Fruit fly (Drosophila melanogaster) whole organism, prepupa: Measurements from ENCODE around the gene PAN3.
A peak's percentile ranks its signal among the peaks of the same experiment; 100 is the strongest.

Experiments used
- Blimp-1 ChIP-seq: fragments of 200-800 bp; sonication (Bioruptor generic); optimal IDR thresholded peaks from 3 replicates; lab custom pipeline; 2017; ENCODE audit warnings: missing biosample characterization, missing genetic modification characterization, mild to moderate bottlenecking, moderate library complexity, missing genetic modification reagents
- CG10669 ChIP-seq: fragments of 200-800 bp; sonication (Bioruptor generic); optimal IDR thresholded peaks from 3 replicates; lab custom pipeline; 2018; ENCODE audit warnings: missing biosample characterization, mild to moderate bottlenecking, missing genetic modification characterization, moderate library complexity
- CG11294 ChIP-seq: fragments of 200-800 bp; sonication (Bioruptor generic); IDR thresholded peaks from 2 replicates; pipeline ENCODE4 v1.3.6; 2022; ENCODE audit warnings: missing biosample characterization, missing genetic modification characterization
- CG11762 ChIP-seq: fragments of 200-800 bp; sonication (Bioruptor generic); optimal IDR thresholded peaks from 3 replicates; lab custom pipeline; 2016; ENCODE audit warnings: missing biosample characterization, missing genetic modification characterization; ENCODE audit not compliant: insufficient read depth
- CG15336 ChIP-seq: fragments of 200-800 bp; sonication (Bioruptor generic); IDR thresholded peaks from 2 replicates; pipeline ENCODE4 v1.3.6; 2022; ENCODE audit warnings: missing biosample characterization, missing genetic modification characterization
- CG1621 ChIP-seq: fragments of 200-800 bp; sonication (Bioruptor generic); optimal IDR thresholded peaks from 3 replicates; lab custom pipeline; 2018; ENCODE audit warnings: missing biosample characterization, mild to moderate bottlenecking, missing genetic modification characterization
- CG16779 ChIP-seq: fragments of 200-800 bp; sonication (Bioruptor generic); optimal IDR thresholded peaks from 3 replicates; lab custom pipeline; 2017; ENCODE audit warnings: missing biosample characterization, mild to moderate bottlenecking, missing genetic modification characterization
- CG31627 ChIP-seq: fragments of 200-800 bp; sonication (Bioruptor generic); optimal IDR thresholded peaks from 3 replicates; lab custom pipeline; 2016; ENCODE audit warnings: missing biosample characterization, missing genetic modification characterization
- CG32006 ChIP-seq: fragments of 200-800 bp; sonication (Bioruptor generic); optimal IDR thresholded peaks from 3 replicates; lab custom pipeline; 2017; ENCODE audit warnings: missing biosample characterization, mild to moderate bottlenecking, missing genetic modification characterization
- CG3919 ChIP-seq: fragments of 200-800 bp; sonication (Bioruptor generic); optimal IDR thresholded peaks from 3 replicates; lab custom pipeline; 2016; ENCODE audit warnings: missing biosample characterization, missing genetic modification characterization
- CG4318 ChIP-seq: fragments of 200-800 bp; sonication (Bioruptor generic); optimal IDR thresholded peaks from 3 replicates; lab custom pipeline; 2017; ENCODE audit warnings: missing biosample characterization, mild to moderate bottlenecking, missing genetic modification characterization
- CG6163 ChIP-seq: fragments of 200-800 bp; sonication (Bioruptor generic); IDR thresholded peaks from 3 replicates; pipeline ENCODE4 v1.3.6; 2022; ENCODE audit warnings: missing biosample characterization, missing genetic modification characterization
- CG6854 ChIP-seq: fragments of 200-800 bp; sonication (Bioruptor generic); optimal IDR thresholded peaks from 2 replicates; lab custom pipeline; 2017; ENCODE audit warnings: missing biosample characterization, mild to moderate bottlenecking, missing genetic modification characterization
- CG7368 ChIP-seq: fragments of 200-800 bp; sonication (Bioruptor generic); optimal IDR thresholded peaks from 3 replicates; lab custom pipeline; 2016; ENCODE audit warnings: missing biosample characterization, missing genetic modification characterization
- CG8119 ChIP-seq: fragments of 200-800 bp; sonication (Bioruptor generic); IDR thresholded peaks from 3 replicates; pipeline ENCODE4 v1.3.6; 2022; ENCODE audit warnings: missing biosample characterization, missing genetic modification characterization
- CG8319 ChIP-seq: fragments of 200-800 bp; sonication (Bioruptor generic); optimal IDR thresholded peaks from 3 replicates; lab custom pipeline; 2016; ENCODE audit warnings: missing biosample characterization, missing genetic modification characterization
- Eip78C ChIP-seq: fragments of 200-800 bp; sonication (Bioruptor generic); peaks from one replicate; lab custom pipeline; 2016; ENCODE audit warnings: missing biosample characterization, missing genetic modification characterization
- Eip93F ChIP-seq: fragments of 200-800 bp; sonication (Bioruptor generic); optimal IDR thresholded peaks from 2 replicates; lab custom pipeline; 2016; ENCODE audit warnings: missing biosample characterization, mild to moderate bottlenecking, missing genetic modification characterization
- Ets21C ChIP-seq: fragments of 200-800 bp; sonication (Bioruptor generic); optimal IDR thresholded peaks from 3 replicates; lab custom pipeline; 2016; ENCODE audit warnings: missing biosample characterization, missing genetic modification characterization
- Ets96B ChIP-seq: fragments of 200-800 bp; optimal IDR thresholded peaks from 2 replicates; lab custom pipeline; 2019; ENCODE audit warnings: missing biosample characterization, mild to moderate bottlenecking, missing genetic modification characterization, moderate library complexity
- Gug ChIP-seq: fragments of 200-800 bp; sonication (Bioruptor generic); IDR thresholded peaks from 2 replicates; pipeline ENCODE4 v1.3.6; 2022; ENCODE audit warnings: missing biosample characterization, missing genetic modification characterization
- Hr38 ChIP-seq: sonication (Bioruptor generic); optimal IDR thresholded peaks from 2 replicates; lab custom pipeline; 2016; ENCODE audit warnings: missing biosample characterization, missing genetic modification characterization
- Hr39 ChIP-seq: fragments of 200-800 bp; sonication (Bioruptor generic); optimal IDR thresholded peaks from 2 replicates; lab custom pipeline; 2016; ENCODE audit warnings: missing biosample characterization, missing genetic modification characterization
- Hr4 ChIP-seq: fragments of 200-800 bp; sonication (Bioruptor generic); optimal IDR thresholded peaks from 3 replicates; lab custom pipeline; 2016; ENCODE audit warnings: missing biosample characterization, missing genetic modification characterization
- OdsH ChIP-seq: fragments of 200-800 bp; sonication (Bioruptor generic); optimal IDR thresholded peaks from 3 replicates; lab custom pipeline; 2016; ENCODE audit warnings: missing biosample characterization, missing genetic modification characterization
- Smox ChIP-seq: fragments of 200-800 bp; sonication (Bioruptor generic); optimal IDR thresholded peaks from 3 replicates; lab custom pipeline; 2016; ENCODE audit warnings: missing biosample characterization, missing genetic modification characterization
- Sox102F ChIP-seq: fragments of 200-800 bp; sonication (Bioruptor generic); optimal IDR thresholded peaks from 2 replicates; lab custom pipeline; 2016; ENCODE audit warnings: missing biosample characterization, mild to moderate bottlenecking, missing genetic modification characterization
- achi ChIP-seq: fragments of 200-800 bp; sonication (Bioruptor generic); optimal IDR thresholded peaks from 3 replicates; lab custom pipeline; 2016; ENCODE audit warnings: missing biosample characterization, missing genetic modification characterization
- cyc ChIP-seq: fragments of 200-800 bp; sonication (Bioruptor generic); optimal IDR thresholded peaks from 3 replicates; lab custom pipeline; 2016; ENCODE audit warnings: missing biosample characterization, missing genetic modification characterization
- dac ChIP-seq: fragments of 200-800 bp; sonication (Bioruptor generic); optimal IDR thresholded peaks from 2 replicates; lab custom pipeline; 2017; ENCODE audit warnings: missing biosample characterization, mild to moderate bottlenecking, missing genetic modification characterization
- dsx ChIP-seq: fragments of 200-800 bp; optimal IDR thresholded peaks from 3 replicates; lab custom pipeline; 2019; ENCODE audit warnings: missing biosample characterization, mild to moderate bottlenecking, missing genetic modification characterization, moderate library complexity; ENCODE audit not compliant: poor library complexity, severe bottlenecking
- eg ChIP-seq: fragments of 200-800 bp; sonication (Bioruptor generic); IDR thresholded peaks from 3 replicates; pipeline ENCODE4 v1.3.6; 2022; ENCODE audit warnings: missing biosample characterization, missing genetic modification characterization
- esn ChIP-seq: fragments of 200-800 bp; sonication (Bioruptor generic); optimal IDR thresholded peaks from 2 replicates; lab custom pipeline; 2016; ENCODE audit warnings: missing biosample characterization, mild to moderate bottlenecking, missing genetic modification characterization, moderate library complexity
- fd59A ChIP-seq: fragments of 200-800 bp; sonication (Bioruptor generic); optimal IDR thresholded peaks from 2 replicates; lab custom pipeline; 2017; ENCODE audit warnings: missing biosample characterization, mild to moderate bottlenecking, missing genetic modification characterization, missing genetic modification reagents
- fkh ChIP-seq: fragments of 200-800 bp; sonication (Bioruptor generic); optimal IDR thresholded peaks from 3 replicates; lab custom pipeline; 2017; ENCODE audit warnings: missing biosample characterization, mild to moderate bottlenecking, missing genetic modification characterization, moderate library complexity
- lz ChIP-seq: fragments of 200-800 bp; sonication (Bioruptor generic); optimal IDR thresholded peaks from 3 replicates; lab custom pipeline; 2016; ENCODE audit warnings: missing biosample characterization, missing genetic modification characterization
- pdm3 ChIP-seq: fragments of 200-800 bp; sonication (Bioruptor generic); optimal IDR thresholded peaks from 3 replicates; lab custom pipeline; 2016; ENCODE audit warnings: missing biosample characterization, missing genetic modification characterization
- spab ChIP-seq: fragments of 200-800 bp; sonication (Bioruptor generic); optimal IDR thresholded peaks from 2 replicates; lab custom pipeline; 2017; ENCODE audit warnings: missing biosample characterization, mild to moderate bottlenecking, missing genetic modification characterization, missing genetic modification reagents
- ss ChIP-seq, 2 experiments: fragments of 200-800 bp; sonication (Bioruptor generic); optimal IDR thresholded peaks; 2 replicates in 1 of 2; 3 replicates in 1 of 2; lab custom pipeline; 2017 to 2018; ENCODE audit warnings: mild to moderate bottlenecking in 2 of 2, missing biosample characterization in 2 of 2, missing genetic modification characterization in 2 of 2, moderate library complexity in 1 of 2
- svp ChIP-seq: fragments of 200-800 bp; sonication (Bioruptor generic); peaks from one replicate; lab custom pipeline; 2016; ENCODE audit warnings: missing biosample characterization, missing genetic modification characterization
- topi ChIP-seq: fragments of 200-800 bp; sonication (Bioruptor generic); optimal IDR thresholded peaks from 3 replicates; lab custom pipeline; 2016; ENCODE audit warnings: missing biosample characterization, missing genetic modification characterization
- vri ChIP-seq: fragments of 200-800 bp; sonication (Bioruptor generic); optimal IDR thresholded peaks from 3 replicates; lab custom pipeline; 2016; ENCODE audit warnings: missing biosample characterization, mild to moderate bottlenecking, missing genetic modification characterization

Gene PAN3

dm6 chr3L:3036951-3037586 is 33.9 kb upstream of the PAN3 start (continued):
- TF ChIP-seq Ets96B (tag; lab: Kevin White, UChicago) (no peak), topi (peak; percentile 54), Sox102F (GFP tag; lab: Kevin White, UChicago) (peak; percentile 52), lz (peak; percentile 53), CG3919 (GFP tag; lab: Kevin White, UChicago) (peak; percentile 39), esn (GFP tag; lab: Kevin White, UChicago) (peak; percentile 53), Eip93F (GFP tag; lab: Kevin White, UChicago) (peak; percentile 66), OdsH (GFP tag; lab: Kevin White, UChicago) (peak; percentile 39), CG7368 (peak; percentile 3)

dm6 chr3L:3037822-3038563 is 32.9 kb upstream of the PAN3 start:
- TF ChIP-seq Ets21C (GFP tag; lab: Kevin White, UChicago) (no peak), Eip93F (GFP tag; lab: Kevin White, UChicago) (no peak), CG11762 (no peak), Sox102F (GFP tag; lab: Kevin White, UChicago) (no peak), Gug (GFP tag; lab: Robert Waterston, UW) (peak; percentile 31; the same call in 1 of the 2 replicates), ss (GFP tag; optimal IDR thresholded peaks at IDR 0.05; lab: Kevin White, UChicago) (no peak), CG1621 (tag; lab: Kevin White, UChicago) (no peak), CG11294 (GFP tag; lab: Robert Waterston, UW) (peak; percentile 53; the same call in 1 of the 2 replicates), fkh (GFP tag; lab: Kevin White, UChicago) (no peak), Smox (GFP tag; lab: Kevin White, UChicago) (no peak), svp (GFP tag; lab: Kevin White, UChicago) (peak; percentile 87), CG15336 (GFP tag; lab: Robert Waterston, UW) (peak; percentile 55), CG6163 (GFP tag; lab: Robert Waterston, UW) (peak; percentile 74; the same call in 2 of the 3 replicates), Eip78C (peak; percentile 20), eg (peak; percentile 53; the same call in 2 of the 3 replicates), Hr4 (GFP tag; lab: Kevin White, UChicago) (no peak), CG8319 (GFP tag; lab: Kevin White, UChicago) (no peak), Ets96B (tag; lab: Kevin White, UChicago) (no peak), CG8119 (GFP tag; lab: Robert Waterston, UW) (no peak), CG31627 (no peak), dsx (no peak), vri (GFP tag; lab: Kevin White, UChicago) (peak; percentile 89), dac (GFP tag; lab: Kevin White, UChicago) (no peak), Blimp-1 (GFP tag; lab: Kevin White, UChicago) (no peak), Hr39 (GFP tag; lab: Kevin White, UChicago) (no peak), CG16779 (tag; lab: Kevin White, UChicago) (peak; percentile 41), CG3919 (GFP tag; lab: Kevin White, UChicago) (no peak)

- no peak for TF ChIP-seq Hr38
- TF ChIP-seq CG6854 (GFP tag; lab: Kevin White, UChicago): no peak
- peak; percentile 0 to 61 for TF ChIP-seq ss (GFP tag; optimal IDR thresholded peaks at IDR 0.05; lab: Kevin White, UChicago)
- peak; percentile 5 for TF ChIP-seq CG4318 (GFP tag; lab: Kevin White, UChicago)
- TF ChIP-seq fd59A: peak; percentile 39
- peak; percentile 45 for TF ChIP-seq spab (GFP tag; lab: Kevin White, UChicago)
- peak; percentile 90 for TF ChIP-seq CG6163 (GFP tag; lab: Robert Waterston, UW)
- peak; percentile 55 for TF ChIP-seq OdsH (GFP tag; lab: Kevin White, UChicago)
- peak; percentile 85 for TF ChIP-seq eg
- peak; percentile 53 for TF ChIP-seq pdm3 (GFP tag; lab: Kevin White, UChicago)
- TF ChIP-seq Eip78C: peak; percentile 70
- TF ChIP-seq CG31627: peak; percentile 59
- peak; percentile 44 for TF ChIP-seq CG10669 (GFP tag; lab: Kevin White, UChicago)
- TF ChIP-seq Gug (GFP tag; lab: Robert Waterston, UW): peak; percentile 59
- TF ChIP-seq vri (GFP tag; lab: Kevin White, UChicago): no peak
- TF ChIP-seq CG11294 (GFP tag; lab: Robert Waterston, UW): peak; percentile 63; the same call in 1 of the 2 replicates
- peak; percentile 61 for TF ChIP-seq Hr39 (GFP tag; lab: Kevin White, UChicago)
- TF ChIP-seq achi (GFP tag; lab: Kevin White, UChicago): peak; percentile 71
- TF ChIP-seq cyc (GFP tag; lab: Kevin White, UChicago): peak; percentile 40
- TF ChIP-seq CG32006 (GFP tag; lab: Kevin White, UChicago): peak; percentile 67
Measured at dm6 chr3L:3042150-3043049, 28.5 kb upstream of the PAN3 start, which contains the start of gene Prx4. Gene Prx4, plus strand, starts transcription at chr3L:3042359.
